Fruit fly (Drosophila melanogaster): ENCODE measurements around the gene CG1492.

CG1492 gene

DNA sequence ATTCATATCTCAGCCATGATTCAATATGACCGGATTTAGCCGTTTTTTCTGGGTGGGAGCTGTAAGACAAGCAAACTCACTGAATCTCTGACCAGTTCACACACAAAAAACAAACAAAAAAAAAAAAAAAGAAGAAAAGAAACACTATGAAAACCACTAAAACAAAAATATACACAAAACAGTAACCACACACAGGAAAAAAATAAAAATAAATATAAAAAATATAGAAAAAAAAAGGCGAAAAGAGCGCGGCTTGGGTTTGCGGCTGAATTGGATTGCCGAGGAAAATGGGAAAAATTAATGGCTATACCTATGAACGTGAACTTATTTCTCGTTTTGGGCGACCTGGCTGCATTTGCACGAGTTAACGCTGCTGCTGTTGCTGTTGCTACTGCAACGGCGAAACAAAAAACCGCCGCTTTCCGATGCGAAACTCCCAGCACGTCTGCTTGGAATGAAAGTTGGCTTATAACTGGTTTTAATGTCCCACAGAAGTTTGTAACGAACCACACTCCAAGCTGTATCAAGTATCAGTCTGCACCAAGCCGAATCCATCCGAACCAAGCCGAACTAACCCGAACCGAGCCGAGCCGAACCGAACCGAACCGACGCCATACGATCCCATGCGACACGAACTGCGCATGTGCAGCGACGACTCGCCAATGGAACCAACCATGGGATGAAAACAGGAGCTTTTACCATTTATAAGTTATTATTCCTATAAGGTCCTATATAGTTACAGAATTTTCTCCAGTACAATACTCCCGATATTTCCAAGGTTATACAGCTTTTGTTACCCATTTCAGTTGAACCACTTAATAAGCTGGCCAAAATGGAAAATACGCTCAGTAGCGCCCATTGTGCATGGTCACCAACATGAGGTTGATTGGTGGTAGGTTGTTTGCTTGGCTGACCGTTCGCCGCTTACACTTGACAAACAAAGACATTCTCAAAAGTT, 8.3 kb downstream of the CG1492 start, which contains the start of gene fw:
Gene fw (minus strand): TSS at position 478 of the 958 bp plus-strand sequence.
- TF ChIP-seq CG7045 (GFP tag; optimal IDR thresholded peaks at IDR 0.05): no peak
- TF ChIP-seq cnc (optimal IDR thresholded peaks at IDR 0.05): no peak
- no peak for TF ChIP-seq Hr96 (GFP tag; optimal IDR thresholded peaks at IDR 0.05)
- no peak for TF ChIP-seq Mnt (GFP tag; optimal IDR thresholded peaks at IDR 0.05)
- no peak for TF ChIP-seq CG12768 (GFP tag; optimal IDR thresholded peaks at IDR 0.05)
- TF ChIP-seq cic (GFP tag; optimal IDR thresholded peaks at IDR 0.05): no peak
- no peak for TF ChIP-seq bab1 (GFP tag; optimal IDR thresholded peaks at IDR 0.05)
- TF ChIP-seq CG14711 (tag; optimal IDR thresholded peaks at IDR 0.05): no peak

DNA sequence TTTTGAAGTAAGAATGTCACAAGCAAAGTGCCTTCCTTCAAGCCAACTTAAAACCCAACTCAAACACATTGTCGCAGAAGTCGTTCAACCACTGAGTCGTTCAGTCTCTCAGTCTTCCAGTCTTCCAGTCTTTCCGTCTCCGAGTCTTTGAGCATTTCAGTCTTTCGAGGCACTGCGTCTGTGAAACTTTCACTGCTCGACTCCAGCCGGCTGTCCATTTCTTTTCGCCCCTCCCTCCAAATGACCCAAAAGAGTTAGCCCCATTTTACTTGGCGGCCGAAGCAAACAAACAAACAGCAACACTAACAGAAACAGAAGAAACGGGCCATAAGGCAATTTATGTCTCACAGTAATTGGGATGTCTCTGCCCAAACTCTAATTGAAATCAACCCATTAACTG, 11.0 kb downstream of the CG1492 start:
- TF ChIP-seq Hr96 (GFP tag; optimal IDR thresholded peaks at IDR 0.05): no peak
- no peak for TF ChIP-seq CG11617 (GFP tag; optimal IDR thresholded peaks at IDR 0.05)
- no peak for TF ChIP-seq Mnt (GFP tag; optimal IDR thresholded peaks at IDR 0.05)
- no peak for TF ChIP-seq cnc (optimal IDR thresholded peaks at IDR 0.05)
- TF ChIP-seq tj (GFP tag; optimal IDR thresholded peaks at IDR 0.05): no peak
- TF ChIP-seq pad (GFP tag; optimal IDR thresholded peaks at IDR 0.05): no peak
- TF ChIP-seq CG1620 (GFP tag; optimal IDR thresholded peaks at IDR 0.05): no peak
- no peak for TF ChIP-seq CG7101 (tag; optimal IDR thresholded peaks at IDR 0.05)
- no peak for TF ChIP-seq CG7045 (GFP tag; optimal IDR thresholded peaks at IDR 0.05)
- no peak for TF ChIP-seq kay (GFP tag; ENCODE audit: borderline replicate concordance)
- no peak for TF ChIP-seq CG12768 (GFP tag; optimal IDR thresholded peaks at IDR 0.05)

- TF ChIP-seq CG5204 (GFP tag; optimal IDR thresholded peaks at IDR 0.05): no peak
- TF ChIP-seq CG12768 (GFP tag; optimal IDR thresholded peaks at IDR 0.05): no peak
- no peak for TF ChIP-seq CG14711 (tag; optimal IDR thresholded peaks at IDR 0.05)
- TF ChIP-seq CG11617 (GFP tag; optimal IDR thresholded peaks at IDR 0.05): no peak
- TF ChIP-seq Crg-1 (GFP tag; optimal IDR thresholded peaks at IDR 0.05): no peak
- TF ChIP-seq CG33017 (tag; optimal IDR thresholded peaks at IDR 0.05): no peak
- TF ChIP-seq bab1 (GFP tag; optimal IDR thresholded peaks at IDR 0.05): no peak
- no peak for TF ChIP-seq pad (GFP tag; optimal IDR thresholded peaks at IDR 0.05)
- no peak for TF ChIP-seq Mnt (GFP tag; optimal IDR thresholded peaks at IDR 0.05)
- no peak for TF ChIP-seq Clk (GFP tag; optimal IDR thresholded peaks at IDR 0.05)
- no peak for TF ChIP-seq kay (GFP tag; ENCODE audit: borderline replicate concordance)
- TF ChIP-seq CG7101 (tag; optimal IDR thresholded peaks at IDR 0.05): no peak
- TF ChIP-seq cnc (optimal IDR thresholded peaks at IDR 0.05): no peak
Measured at dm6 chrX:11999974-12000618, 11.9 kb downstream of the CG1492 start.

dm6 chrX:11993279-11993678, 18.7 kb downstream of the CG1492 start:
- no peak for TF ChIP-seq CG7045 (GFP tag; optimal IDR thresholded peaks at IDR 0.05)
- TF ChIP-seq Mnt (GFP tag; optimal IDR thresholded peaks at IDR 0.05): no peak
- TF ChIP-seq CG5204 (GFP tag; optimal IDR thresholded peaks at IDR 0.05): no peak
- no peak for TF ChIP-seq Crg-1 (GFP tag; optimal IDR thresholded peaks at IDR 0.05)
- TF ChIP-seq CG11617 (GFP tag; optimal IDR thresholded peaks at IDR 0.05): no peak
- no peak for TF ChIP-seq CG7101 (tag; optimal IDR thresholded peaks at IDR 0.05)

dm6 chrX:11992668-11993067, 19.3 kb downstream of the CG1492 start, which contains the start of gene CG18130:
TSS of gene CG18130 (minus strand) at chrX:11992768.
- TF ChIP-seq tj (GFP tag; optimal IDR thresholded peaks at IDR 0.05) (no peak), Hr96 (GFP tag; optimal IDR thresholded peaks at IDR 0.05) (no peak), cic (GFP tag; optimal IDR thresholded peaks at IDR 0.05) (no peak), kay (GFP tag; ENCODE audit: borderline replicate concordance) (no peak), Crg-1 (GFP tag; optimal IDR thresholded peaks at IDR 0.05) (no peak), CG7101 (tag; optimal IDR thresholded peaks at IDR 0.05) (no peak), CG5204 (GFP tag; optimal IDR thresholded peaks at IDR 0.05) (no peak), CG11617 (GFP tag; optimal IDR thresholded peaks at IDR 0.05) (no peak)

- no peak for TF ChIP-seq tj (GFP tag; optimal IDR thresholded peaks at IDR 0.05)
- no peak for TF ChIP-seq CG7045 (GFP tag; optimal IDR thresholded peaks at IDR 0.05)
Measured at dm6 chrX:11988912-11989311, 23.1 kb downstream of the CG1492 start, which contains the start of gene tsg. TSS of gene tsg (minus strand) at chrX:11988948.

- no peak for TF ChIP-seq bab1 (GFP tag; optimal IDR thresholded peaks at IDR 0.05)
- TF ChIP-seq pad (GFP tag; optimal IDR thresholded peaks at IDR 0.05): peak; percentile 85
- TF ChIP-seq tj (GFP tag; optimal IDR thresholded peaks at IDR 0.05): no peak
Measured at dm6 chrX:11987664-11988063, 24.3 kb downstream of the CG1492 start, which contains the start of gene gd. TSS of gene gd (minus strand) at chrX:11987764.
